Fruit fly (Drosophila melanogaster) whole organism, embryonic: ENCODE measurements around the gene neur.

Experiments used
- ATbp ChIP-seq: fragments of 200-800 bp; sonication (Bioruptor generic); optimal IDR thresholded peaks from 2 replicates; lab custom pipeline; 2017; ENCODE audit warnings: missing biosample characterization, mild to moderate bottlenecking, missing genetic modification characterization, missing genetic modification reagents
- CG10274 ChIP-seq: fragments of 200-800 bp; sonication (Bioruptor generic); optimal IDR thresholded peaks from 3 replicates; lab custom pipeline; 2017; ENCODE audit warnings: missing biosample characterization, mild to moderate bottlenecking, missing genetic modification characterization
- CG10959 ChIP-seq: fragments of 200-800 bp; sonication (Bioruptor generic); IDR thresholded peaks from 2 replicates; pipeline ENCODE4 v1.3.6; 2022; ENCODE audit warnings: missing biosample characterization, missing genetic modification characterization
- CG11398 ChIP-seq: fragments of 200-800 bp; sonication (Bioruptor generic); optimal IDR thresholded peaks from 2 replicates; lab custom pipeline; 2016; ENCODE audit warnings: missing biosample characterization, missing genetic modification characterization
- CG1233 ChIP-seq: fragments of 200-800 bp; sonication (Bioruptor generic); optimal IDR thresholded peaks from 4 replicates; lab custom pipeline; 2018; ENCODE audit warnings: missing biosample characterization, mild to moderate bottlenecking, missing genetic modification characterization
- CG13123 ChIP-seq: fragments of 200-800 bp; sonication (Bioruptor generic); optimal IDR thresholded peaks from 2 replicates; lab custom pipeline; 2016; ENCODE audit warnings: missing biosample characterization, missing genetic modification characterization
- CG13424 ChIP-seq: fragments of 200-800 bp; sonication (Bioruptor generic); optimal IDR thresholded peaks from 2 replicates; lab custom pipeline; 2019; ENCODE audit warnings: missing biosample characterization, mild to moderate bottlenecking, missing genetic modification characterization, moderate library complexity
- CG14050 ChIP-seq: fragments of 200-800 bp; sonication (Bioruptor generic); IDR thresholded peaks from 3 replicates; pipeline ENCODE4 v1.3.6; 2022; ENCODE audit warnings: missing biosample characterization, missing genetic modification characterization
- CG14667 ChIP-seq: fragments of 200-800 bp; sonication (Bioruptor generic); IDR thresholded peaks from 2 replicates; pipeline ENCODE4 v1.3.6; 2022; ENCODE audit warnings: missing biosample characterization, missing genetic modification characterization
- CG15601 ChIP-seq: fragments of 200-800 bp; sonication (Bioruptor generic); optimal IDR thresholded peaks from 3 replicates; lab custom pipeline; 2019; ENCODE audit warnings: missing biosample characterization, mild to moderate bottlenecking, missing genetic modification characterization, moderate library complexity
- CG17568 ChIP-seq: fragments of 200-800 bp; sonication (Bioruptor generic); optimal IDR thresholded peaks from 2 replicates; lab custom pipeline; 2018; ENCODE audit warnings: missing biosample characterization, mild to moderate bottlenecking, missing genetic modification characterization, moderate library complexity
- CG17912 ChIP-seq: fragments of 200-800 bp; sonication (Bioruptor generic); optimal IDR thresholded peaks from 2 replicates; lab custom pipeline; 2018; ENCODE audit warnings: missing biosample characterization, mild to moderate bottlenecking, missing genetic modification characterization
- CG18764 ChIP-seq: fragments of 200-800 bp; sonication (Bioruptor generic); optimal IDR thresholded peaks from 3 replicates; lab custom pipeline; 2016; ENCODE audit warnings: missing biosample characterization, missing genetic modification characterization
- CG31224 ChIP-seq: fragments of 200-800 bp; sonication (Bioruptor generic); IDR thresholded peaks from 2 replicates; pipeline ENCODE4 v1.3.6; 2022; ENCODE audit warnings: missing biosample characterization, missing genetic modification characterization
- CG4328 ChIP-seq: fragments of 200-800 bp; sonication (Bioruptor generic); optimal IDR thresholded peaks from 3 replicates; lab custom pipeline; 2017; ENCODE audit warnings: missing biosample characterization, missing genetic modification reagents, missing genetic modification characterization
- CG4730 ChIP-seq: fragments of 200-800 bp; sonication (Bioruptor generic); IDR thresholded peaks from 2 replicates; pipeline ENCODE4 v1.3.6; 2022; ENCODE audit warnings: missing biosample characterization, missing genetic modification characterization
- CG6765 ChIP-seq: fragments of 200-800 bp; sonication (Bioruptor generic); optimal IDR thresholded peaks from 3 replicates; lab custom pipeline; 2017; ENCODE audit warnings: missing biosample characterization, mild to moderate bottlenecking, missing genetic modification characterization
- CG7987 ChIP-seq: fragments of 200-800 bp; sonication (Bioruptor generic); optimal IDR thresholded peaks from 2 replicates; lab custom pipeline; 2018; ENCODE audit warnings: missing biosample characterization, mild to moderate bottlenecking, missing genetic modification characterization, moderate library complexity
- CG8478 ChIP-seq: fragments of >200 bp; optimal IDR thresholded peaks from 2 replicates; lab custom pipeline; 2018
- CG9609 ChIP-seq: fragments of 200-800 bp; sonication (Bioruptor generic); optimal IDR thresholded peaks from 3 replicates; lab custom pipeline; 2016; ENCODE audit warnings: missing biosample characterization, missing genetic modification characterization
- D19B ChIP-seq: fragments of 200-800 bp; sonication (Bioruptor generic); optimal IDR thresholded peaks from 2 replicates; lab custom pipeline; 2017; ENCODE audit warnings: missing biosample characterization, mild to moderate bottlenecking, missing genetic modification characterization
- Dad ChIP-seq: fragments of 200-800 bp; sonication (Bioruptor generic); optimal IDR thresholded peaks from 3 replicates; lab custom pipeline; 2016; ENCODE audit warnings: missing biosample characterization, missing genetic modification characterization
- Elba2 ChIP-seq: fragments of 200-800 bp; sonication (Bioruptor generic); optimal IDR thresholded peaks from 3 replicates; lab custom pipeline; 2016; ENCODE audit warnings: missing biosample characterization, missing genetic modification characterization
- H15 ChIP-seq: fragments of 200-800 bp; sonication (Bioruptor generic); IDR thresholded peaks from 3 replicates; pipeline ENCODE4 v1.3.6; 2022; ENCODE audit warnings: missing biosample characterization, missing genetic modification characterization
- HLHmδ ChIP-seq: fragments of 200-800 bp; sonication (Bioruptor generic); optimal IDR thresholded peaks from 2 replicates; lab custom pipeline; 2018; ENCODE audit warnings: missing biosample characterization, mild to moderate bottlenecking, missing genetic modification characterization, moderate library complexity
- Mad ChIP-seq: fragments of 200-800 bp; sonication (Bioruptor generic); optimal IDR thresholded peaks from 2 replicates; lab custom pipeline; 2016; ENCODE audit warnings: missing biosample characterization, missing genetic modification characterization
- Mrtf ChIP-seq: fragments of 200-800 bp; sonication (Bioruptor generic); IDR thresholded peaks from 3 replicates; pipeline ENCODE4 v1.3.6; 2022; ENCODE audit warnings: missing biosample characterization, missing genetic modification characterization
- Neu2 ChIP-seq: fragments of 200-800 bp; sonication (Bioruptor generic); optimal IDR thresholded peaks from 3 replicates; lab custom pipeline; 2016; ENCODE audit warnings: missing biosample characterization, missing genetic modification characterization, borderline replicate concordance
- Nf-YB ChIP-seq: fragments of 200-800 bp; sonication (Bioruptor generic); optimal IDR thresholded peaks from 3 replicates; lab custom pipeline; 2019; ENCODE audit warnings: missing biosample characterization, mild to moderate bottlenecking, missing genetic modification characterization, moderate library complexity
- Side ChIP-seq: fragments of 200-800 bp; sonication (Bioruptor generic); optimal IDR thresholded peaks from 2 replicates; lab custom pipeline; 2016; ENCODE audit warnings: missing biosample characterization, missing genetic modification characterization
- Sox100B ChIP-seq: fragments of 200-800 bp; sonication (Bioruptor generic); optimal IDR thresholded peaks from 3 replicates; lab custom pipeline; 2018; ENCODE audit warnings: missing biosample characterization, mild to moderate bottlenecking, missing genetic modification characterization
- Spps ChIP-seq: fragments of 200-800 bp; sonication (Bioruptor generic); optimal IDR thresholded peaks from 2 replicates; lab custom pipeline; 2018; ENCODE audit warnings: missing biosample characterization, mild to moderate bottlenecking, missing genetic modification characterization
- Ssrp ChIP-seq: fragments of 200-800 bp; sonication (Bioruptor generic); optimal IDR thresholded peaks from 2 replicates; lab custom pipeline; 2018; ENCODE audit warnings: missing biosample characterization, mild to moderate bottlenecking, missing genetic modification characterization, moderate library complexity
- ab ChIP-seq: fragments of 200-800 bp; sonication (Bioruptor generic); optimal IDR thresholded peaks from 2 replicates; lab custom pipeline; 2016; ENCODE audit warnings: missing biosample characterization, missing genetic modification characterization
- bowl ChIP-seq: fragments of 200-800 bp; sonication (Bioruptor generic); IDR thresholded peaks from 2 replicates; pipeline ENCODE4 v1.3.6; 2022; ENCODE audit warnings: missing biosample characterization, missing genetic modification characterization
- bsh ChIP-seq, 2 experiments: fragments of 200-800 bp; sonication (Bioruptor generic); optimal IDR thresholded peaks; 2 replicates each; lab custom pipeline; 2017 to 2018; ENCODE audit warnings: mild to moderate bottlenecking in 2 of 2, missing biosample characterization in 2 of 2, missing genetic modification characterization in 2 of 2, moderate library complexity in 1 of 2
- cg ChIP-seq: fragments of 200-800 bp; sonication (Bioruptor generic); optimal IDR thresholded peaks from 3 replicates; lab custom pipeline; 2019; ENCODE audit warnings: missing biosample characterization, mild to moderate bottlenecking, missing genetic modification characterization, moderate library complexity
- crol ChIP-seq: fragments of 200-800 bp; sonication (Bioruptor generic); IDR thresholded peaks from 2 replicates; pipeline ENCODE4 v1.3.6; 2022; ENCODE audit warnings: missing biosample characterization, missing genetic modification characterization
- dmrt99B ChIP-seq: fragments of 200-800 bp; sonication (Bioruptor generic); optimal IDR thresholded peaks from 2 replicates; lab custom pipeline; 2018; ENCODE audit warnings: missing biosample characterization, mild to moderate bottlenecking, missing genetic modification characterization, moderate library complexity
- ems ChIP-seq: fragments of 200-800 bp; sonication (Bioruptor generic); optimal IDR thresholded peaks from 3 replicates; lab custom pipeline; 2016; ENCODE audit warnings: missing biosample characterization, missing genetic modification characterization
- en ChIP-seq: fragments of 200-800 bp; sonication (Bioruptor generic); optimal IDR thresholded peaks from 2 replicates; lab custom pipeline; 2016; ENCODE audit warnings: missing biosample characterization, missing genetic modification characterization
- esg ChIP-seq: fragments of 200-800 bp; sonication (Bioruptor generic); conservative IDR thresholded peaks from 2 replicates; pipeline ENCODE4 v1.3.6; 2022; ENCODE audit warnings: missing biosample characterization, missing genetic modification characterization
- kah ChIP-seq: fragments of 200-800 bp; sonication (Bioruptor generic); optimal IDR thresholded peaks from 2 replicates; lab custom pipeline; 2018; ENCODE audit warnings: missing biosample characterization, mild to moderate bottlenecking, missing genetic modification characterization
- maf-S ChIP-seq: fragments of 200-800 bp; sonication (Bioruptor generic); optimal IDR thresholded peaks from 2 replicates; lab custom pipeline; 2016; ENCODE audit warnings: missing biosample characterization, missing genetic modification characterization
- mirr ChIP-seq: fragments of 200-800 bp; sonication (Bioruptor generic); optimal IDR thresholded peaks from 3 replicates; lab custom pipeline; 2018; ENCODE audit warnings: missing biosample characterization, mild to moderate bottlenecking, missing genetic modification characterization
- nerfin-1 ChIP-seq: fragments of 200-800 bp; sonication (Bioruptor generic); optimal IDR thresholded peaks from 3 replicates; lab custom pipeline; 2019; ENCODE audit warnings: missing biosample characterization, mild to moderate bottlenecking, missing genetic modification characterization, moderate library complexity
- nerfin-2 ChIP-seq: fragments of 200-800 bp; sonication (Bioruptor generic); IDR thresholded peaks from 2 replicates; pipeline ENCODE4 v1.3.6; 2022; ENCODE audit warnings: missing biosample characterization, missing genetic modification characterization; ENCODE audit not compliant: partially characterized antibody
- pb ChIP-seq: fragments of 200-800 bp; sonication (Bioruptor generic); optimal IDR thresholded peaks from 3 replicates; lab custom pipeline; 2016; ENCODE audit warnings: missing biosample characterization, missing genetic modification characterization
- prd ChIP-seq, 3 experiments: fragments of >200 bp in 2 of 3; fragments of 200-800 bp in 1 of 3; sonication (Bioruptor generic) in 1 of 3; optimal IDR thresholded peaks in 2 of 3; IDR thresholded peaks in 1 of 3; 2 replicates in 2 of 3; 3 replicates in 1 of 3; pipeline versions ENCODE4 v1.3.6 to Lab custom; 2017 to 2022; ENCODE audit warnings: missing biosample characterization in 1 of 3, missing genetic modification characterization in 1 of 3
- rib ChIP-seq: fragments of 200-800 bp; sonication (Bioruptor generic); IDR thresholded peaks from 2 replicates; pipeline ENCODE4 v1.3.6; 2022; ENCODE audit warnings: missing biosample characterization, missing genetic modification characterization
- sob ChIP-seq: fragments of 200-800 bp; sonication (Bioruptor generic); IDR thresholded peaks from 2 replicates; pipeline ENCODE4 v1.3.6; 2022; ENCODE audit warnings: missing biosample characterization, missing genetic modification characterization
- ssp ChIP-seq: fragments of 200-800 bp; sonication (Bioruptor generic); IDR thresholded peaks from 2 replicates; pipeline ENCODE4 v1.3.6; 2022; ENCODE audit warnings: missing biosample characterization, missing genetic modification characterization

Gene neur

dm6 chr3R:9064874-9065273 is 25.6 kb upstream of the neur start, which contains the start of the genes beag and Ada (continued):
- TF ChIP-seq Side (GFP tag; lab: Kevin White, UChicago): no peak
- TF ChIP-seq bowl (GFP tag; lab: Robert Waterston, UW): no peak
- TF ChIP-seq CG17568 (GFP tag; lab: Kevin White, UChicago): no peak
- TF ChIP-seq pb (GFP tag; lab: Kevin White, UChicago): no peak
- TF ChIP-seq CG10274 (GFP tag; lab: Kevin White, UChicago): no peak
- peak; percentile 15 for TF ChIP-seq CG7987 (GFP tag; lab: Kevin White, UChicago)
- TF ChIP-seq Elba2 (GFP tag; lab: Kevin White, UChicago): no peak
- TF ChIP-seq ems (GFP tag; lab: Kevin White, UChicago): no peak
- TF ChIP-seq rib: no peak
- TF ChIP-seq Nf-YB: no peak
- TF ChIP-seq en (GFP tag; lab: Kevin White, UChicago): no peak
- no peak for TF ChIP-seq ssp (GFP tag; lab: Robert Waterston, UW)
- TF ChIP-seq CG14050: no peak
- TF ChIP-seq CG4730 (GFP tag; lab: Robert Waterston, UW): peak; percentile 8; the same call in 1 of the 2 replicates
- no peak for TF ChIP-seq ab
- TF ChIP-seq D19B (GFP tag; lab: Kevin White, UChicago): no peak
- no peak for TF ChIP-seq CG13123 (GFP tag; lab: Kevin White, UChicago)
- peak; percentile 13 for TF ChIP-seq Dad (GFP tag; lab: Kevin White, UChicago)
- no peak for TF ChIP-seq CG18764
- TF ChIP-seq ATbp (GFP tag; lab: Kevin White, UChicago): no peak
- no peak for TF ChIP-seq cg (GFP tag; lab: Kevin White, UChicago)
- peak; percentile 52; the same call in 1 of the 2 replicates for TF ChIP-seq sob (GFP tag; lab: Robert Waterston, UW)
- peak; percentile 16 for TF ChIP-seq Ssrp (tag; lab: Kevin White, UChicago)
- TF ChIP-seq Neu2: no peak
- TF ChIP-seq CG10959 (GFP tag; lab: Robert Waterston, UW): no peak
- peak; percentile 39 for TF ChIP-seq CG15601 (tag; lab: Kevin White, UChicago)
- peak; percentile 56 for TF ChIP-seq CG9609 (GFP tag; lab: Kevin White, UChicago)
- TF ChIP-seq crol (GFP tag; lab: Robert Waterston, UW): no peak
- no peak for TF ChIP-seq kah
- TF ChIP-seq CG8478 (lab: Kevin White, UChicago): no peak
- TF ChIP-seq Mrtf (GFP tag; lab: Robert Waterston, UW): no peak
- TF ChIP-seq nerfin-2 (GFP tag; lab: Robert Waterston, UW): no peak
- TF ChIP-seq esg (GFP tag; lab: Robert Waterston, UW): no peak
- TF ChIP-seq CG6765 (GFP tag; lab: Kevin White, UChicago): no peak
- TF ChIP-seq CG1233 (GFP tag; lab: Kevin White, UChicago): peak; percentile 22
- no peak for TF ChIP-seq Sox100B (GFP tag; lab: Kevin White, UChicago)
- TF ChIP-seq maf-S (GFP tag; lab: Kevin White, UChicago): no peak
- peak in 1 of 2 experiments; percentile 38 for TF ChIP-seq bsh (GFP tag; optimal IDR thresholded peaks at IDR 0.05; lab: Kevin White, UChicago)
- TF ChIP-seq nerfin-1 (tag; lab: Kevin White, UChicago): peak; percentile 34
- TF ChIP-seq CG4328 (GFP tag; lab: Kevin White, UChicago): no peak
- TF ChIP-seq prd (optimal IDR thresholded peaks at IDR 0.05; lab: Kevin White, UChicago): no peak
- TF ChIP-seq prd (GFP tag; IDR thresholded peaks at IDR 0.05; lab: Robert Waterston, UW): peak; percentile 46; the same call in 1 of the 3 replicates
- no peak for TF ChIP-seq CG17912 (GFP tag; lab: Kevin White, UChicago)
- no peak for TF ChIP-seq dmrt99B
- TF ChIP-seq H15: no peak
- no peak for TF ChIP-seq CG31224 (GFP tag; lab: Robert Waterston, UW)
- TF ChIP-seq mirr (GFP tag; lab: Kevin White, UChicago): no peak
- no peak for TF ChIP-seq HLHmδ (GFP tag; lab: Kevin White, UChicago)
- no peak for TF ChIP-seq CG14667
- TF ChIP-seq CG13424 (tag; lab: Kevin White, UChicago): peak; percentile 57
- no peak for TF ChIP-seq CG11398 (GFP tag; lab: Kevin White, UChicago)
- peak; percentile 6 for TF ChIP-seq Mad (GFP tag; lab: Kevin White, UChicago)
- no peak for TF ChIP-seq Spps (tag; lab: Kevin White, UChicago)
